Fruit fly (Drosophila melanogaster): ENCODE data around the gene CG32079.

Gene CG32079

dm6 chr3L:11052760-11053259 is 27.4 kb downstream of the CG32079 start:
- TF ChIP-seq psq (optimal IDR thresholded peaks at IDR 0.05) (no peak), EcR (GFP tag; optimal IDR thresholded peaks at IDR 0.05) (no peak), Dll (optimal IDR thresholded peaks at IDR 0.05) (no peak), pan (optimal IDR thresholded peaks at IDR 0.05) (no peak), CG8478 (optimal IDR thresholded peaks at IDR 0.05) (no peak), usp (GFP tag; optimal IDR thresholded peaks at IDR 0.05) (no peak)

- no peak for TF ChIP-seq CG8478 (optimal IDR thresholded peaks at IDR 0.05)
- no peak for TF ChIP-seq Dll (optimal IDR thresholded peaks at IDR 0.05)
- TF ChIP-seq pan (optimal IDR thresholded peaks at IDR 0.05): no peak
- TF ChIP-seq EcR (GFP tag; optimal IDR thresholded peaks at IDR 0.05): no peak
- TF ChIP-seq psq (optimal IDR thresholded peaks at IDR 0.05): no peak
- TF ChIP-seq usp (GFP tag; optimal IDR thresholded peaks at IDR 0.05): no peak
Measured at dm6 chr3L:11053843-11054242, 28.5 kb downstream of the CG32079 start, which contains the start of gene CG7888. CG7888 (plus strand) TSS chr3L:11054035.

- TF ChIP-seq EcR (GFP tag; optimal IDR thresholded peaks at IDR 0.05) (no peak), pan (optimal IDR thresholded peaks at IDR 0.05) (peak; percentile 87), usp (GFP tag; optimal IDR thresholded peaks at IDR 0.05) (no peak), CG8478 (optimal IDR thresholded peaks at IDR 0.05) (no peak)
Measured at dm6 chr3L:11061200-11061599, 35.8 kb downstream of the CG32079 start, which contains the start of the genes CG6321 and Blos2. CG6321 (minus strand) TSS chr3L:11061224. Blos2 (plus strand) TSS chr3L:11061571.

- TF ChIP-seq EcR (GFP tag; optimal IDR thresholded peaks at IDR 0.05) (no peak), usp (GFP tag; optimal IDR thresholded peaks at IDR 0.05) (no peak), pan (optimal IDR thresholded peaks at IDR 0.05) (no peak), CG8478 (optimal IDR thresholded peaks at IDR 0.05) (no peak), psq (optimal IDR thresholded peaks at IDR 0.05) (no peak), Dll (optimal IDR thresholded peaks at IDR 0.05) (no peak)
Measured at dm6 chr3L:11062441-11062840, 37.1 kb downstream of the CG32079 start, which contains the start of gene CG32069. CG32069 (minus strand) TSS chr3L:11062614.

- no peak for TF ChIP-seq CG8478 (optimal IDR thresholded peaks at IDR 0.05)
- no peak for TF ChIP-seq psq (optimal IDR thresholded peaks at IDR 0.05)
- TF ChIP-seq pan (optimal IDR thresholded peaks at IDR 0.05): no peak
- no peak for TF ChIP-seq Dll (optimal IDR thresholded peaks at IDR 0.05)
- TF ChIP-seq EcR (GFP tag; optimal IDR thresholded peaks at IDR 0.05): no peak
- TF ChIP-seq usp (GFP tag; optimal IDR thresholded peaks at IDR 0.05): no peak
Measured at dm6 chr3L:11064689-11065088, 39.3 kb downstream of the CG32079 start, which contains the start of the genes CG32075, CG45101 and SuUR. CG32075 (minus strand) TSS chr3L:11064941. CG45101 (plus strand) TSS chr3L:11064991. SuUR (plus strand) TSS chr3L:11064991.

- TF ChIP-seq psq (optimal IDR thresholded peaks at IDR 0.05) (no peak), pan (optimal IDR thresholded peaks at IDR 0.05) (no peak), CG8478 (optimal IDR thresholded peaks at IDR 0.05) (no peak), EcR (GFP tag; optimal IDR thresholded peaks at IDR 0.05) (no peak), Dll (optimal IDR thresholded peaks at IDR 0.05) (no peak), usp (GFP tag; optimal IDR thresholded peaks at IDR 0.05) (no peak)
Measured at dm6 chr3L:11065850-11066249, 40.5 kb downstream of the CG32079 start.

- no peak for TF ChIP-seq EcR (GFP tag; optimal IDR thresholded peaks at IDR 0.05)
- no peak for TF ChIP-seq pan (optimal IDR thresholded peaks at IDR 0.05)
- TF ChIP-seq psq (optimal IDR thresholded peaks at IDR 0.05): no peak
- TF ChIP-seq CG8478 (optimal IDR thresholded peaks at IDR 0.05): no peak
- TF ChIP-seq usp (GFP tag; optimal IDR thresholded peaks at IDR 0.05): no peak
- no peak for TF ChIP-seq Dll (optimal IDR thresholded peaks at IDR 0.05)
Measured at dm6 chr3L:11069764-11070163, 44.4 kb downstream of the CG32079 start, which contains the start of gene CG6310. CG6310 (minus strand) TSS chr3L:11069864.

dm6 chr3L:11070372-11070854 is 45.1 kb downstream of the CG32079 start, which contains the start of gene Mocs1:
Mocs1 (plus strand) TSS chr3L:11070526.
- no peak for TF ChIP-seq pan (optimal IDR thresholded peaks at IDR 0.05)
- TF ChIP-seq usp (GFP tag; optimal IDR thresholded peaks at IDR 0.05): no peak
- no peak for TF ChIP-seq EcR (GFP tag; optimal IDR thresholded peaks at IDR 0.05)
- no peak for TF ChIP-seq Dll (optimal IDR thresholded peaks at IDR 0.05)
- no peak for TF ChIP-seq CG8478 (optimal IDR thresholded peaks at IDR 0.05)
- no peak for TF ChIP-seq psq (optimal IDR thresholded peaks at IDR 0.05)

- TF ChIP-seq usp (GFP tag; optimal IDR thresholded peaks at IDR 0.05): no peak
- no peak for TF ChIP-seq CG8478 (optimal IDR thresholded peaks at IDR 0.05)
- TF ChIP-seq psq (optimal IDR thresholded peaks at IDR 0.05): no peak
Measured at dm6 chr3L:11071057-11071456, 45.7 kb downstream of the CG32079 start.

dm6 chr3L:11074043-11074853 is 48.9 kb downstream of the CG32079 start, which contains the start of the genes Pfdn2 and Noc1:
Pfdn2 (minus strand) TSS chr3L:11074388.
Noc1 (plus strand) TSS chr3L:11074769.
- TF ChIP-seq EcR (GFP tag; optimal IDR thresholded peaks at IDR 0.05) (no peak), usp (GFP tag; optimal IDR thresholded peaks at IDR 0.05) (no peak)

Measured in whole organism.